Fruit fly (Drosophila melanogaster) whole organism, pupa: Measurements from ENCODE around the gene CG6299.

Source experiments
- CG13204 ChIP-seq: fragments of 200-800 bp; sonication (Bioruptor generic); optimal IDR thresholded peaks from 2 replicates; lab custom pipeline; 2018; ENCODE audit warnings: missing biosample characterization, mild to moderate bottlenecking, missing genetic modification characterization, moderate library complexity
- CG17806 ChIP-seq: fragments of 200-800 bp; sonication (Bioruptor generic); optimal IDR thresholded peaks from 2 replicates; lab custom pipeline; 2018; ENCODE audit warnings: missing biosample characterization, mild to moderate bottlenecking, missing genetic modification characterization, moderate library complexity
- CG4496 ChIP-seq: fragments of 200-800 bp; sonication (Bioruptor generic); IDR thresholded peaks from 3 replicates; pipeline ENCODE4 v1.3.6; 2022; ENCODE audit warnings: missing biosample characterization, missing genetic modification characterization
- CG8301 ChIP-seq: fragments of 200-800 bp; sonication (Bioruptor generic); optimal IDR thresholded peaks from 2 replicates; lab custom pipeline; 2018; ENCODE audit warnings: missing biosample characterization, mild to moderate bottlenecking, missing genetic modification characterization
- EcR ChIP-seq: fragments of 200-800 bp; sonication (Bioruptor generic); optimal IDR thresholded peaks from 3 replicates; lab custom pipeline; 2019; ENCODE audit warnings: missing biosample characterization, missing genetic modification characterization, mild to moderate bottlenecking, moderate library complexity, missing genetic modification reagents
- Ets98B ChIP-seq: fragments of 200-800 bp; sonication (Bioruptor generic); IDR thresholded peaks from 2 replicates; pipeline ENCODE4 v1.3.6; 2022; ENCODE audit warnings: missing biosample characterization, missing genetic modification characterization
- gl ChIP-seq: fragments of 200-800 bp; sonication (Bioruptor generic); optimal IDR thresholded peaks from 2 replicates; lab custom pipeline; 2018; ENCODE audit warnings: missing biosample characterization, mild to moderate bottlenecking, missing genetic modification characterization
- rn ChIP-seq: fragments of 200-800 bp; sonication (Bioruptor generic); IDR thresholded peaks from 2 replicates; pipeline ENCODE4 v1.3.6; 2022; ENCODE audit warnings: missing biosample characterization, missing genetic modification characterization

DNA sequence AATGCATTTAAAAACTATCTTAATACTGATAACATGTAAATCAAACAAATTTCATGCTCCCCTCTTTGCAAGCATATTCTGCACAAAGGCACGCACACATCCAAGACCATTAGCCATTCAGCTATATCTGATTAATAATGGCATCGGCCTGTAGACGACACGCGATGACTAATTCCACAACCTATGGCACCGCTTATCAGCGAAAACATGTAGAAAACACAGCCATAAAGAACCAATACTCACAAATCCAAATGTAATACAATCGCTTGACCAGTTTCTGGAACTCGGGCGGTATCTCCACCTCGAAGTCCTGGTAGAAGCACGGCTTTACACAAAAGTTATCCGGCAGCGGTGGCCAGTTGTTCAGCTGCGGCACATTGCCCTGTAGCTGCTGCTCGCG lies 14.4 kb upstream of the CG6299 start:
- TF ChIP-seq EcR, result peak; percentile 9
- TF ChIP-seq CG13204 (GFP tag; lab: Kevin White, UChicago), result no peak
- no peak for TF ChIP-seq rn (GFP tag; lab: Robert Waterston, UW)
- TF ChIP-seq gl (tag; lab: Kevin White, UChicago), result no peak
- no peak for TF ChIP-seq CG17806 (tag; lab: Kevin White, UChicago)
- no peak for TF ChIP-seq CG8301 (tag; lab: Kevin White, UChicago)
- TF ChIP-seq Ets98B (GFP tag; lab: Robert Waterston, UW), result no peak
- no peak for TF ChIP-seq CG4496
